Fruit fly (Drosophila melanogaster) whole organism, embryonic: Measurements from ENCODE around the gene CG31467.

Source experiments
- CG10431 ChIP-seq: fragments of 200-800 bp; sonication (Bioruptor generic); optimal IDR thresholded peaks from 3 replicates; lab custom pipeline; 2018; ENCODE audit warnings: missing biosample characterization, mild to moderate bottlenecking, missing genetic modification characterization
- CG10462 ChIP-seq: fragments of 200-800 bp; sonication (Bioruptor generic); optimal IDR thresholded peaks from 2 replicates; lab custom pipeline; 2016; ENCODE audit warnings: missing biosample characterization, missing genetic modification characterization
- CG10654 ChIP-seq: fragments of 200-800 bp; sonication (Bioruptor generic); optimal IDR thresholded peaks from 2 replicates; lab custom pipeline; 2016; ENCODE audit warnings: missing biosample characterization, missing genetic modification characterization
- CG12219 ChIP-seq: fragments of 200-800 bp; sonication (Bioruptor generic); optimal IDR thresholded peaks from 3 replicates; lab custom pipeline; 2018; ENCODE audit warnings: missing biosample characterization, mild to moderate bottlenecking, missing genetic modification characterization
- CG12659 ChIP-seq: fragments of 200-800 bp; sonication (Bioruptor generic); optimal IDR thresholded peaks from 3 replicates; lab custom pipeline; 2017; ENCODE audit warnings: mild to moderate bottlenecking, missing biosample characterization, missing genetic modification reagents, missing genetic modification characterization
- CG13624 ChIP-seq: fragments of 200-800 bp; sonication (Bioruptor generic); optimal IDR thresholded peaks from 2 replicates; lab custom pipeline; 2016; ENCODE audit warnings: missing biosample characterization, missing genetic modification characterization
- CG15269 ChIP-seq: fragments of 200-800 bp; sonication (Bioruptor generic); optimal IDR thresholded peaks from 2 replicates; lab custom pipeline; 2018; ENCODE audit warnings: missing biosample characterization, mild to moderate bottlenecking, missing genetic modification characterization, moderate library complexity
- CG1603 ChIP-seq: fragments of 200-800 bp; sonication (Bioruptor generic); optimal IDR thresholded peaks from 2 replicates; lab custom pipeline; 2019; ENCODE audit warnings: missing biosample characterization, mild to moderate bottlenecking, missing genetic modification characterization, moderate library complexity
- CG2116 ChIP-seq: fragments of 200-800 bp; sonication (Bioruptor generic); optimal IDR thresholded peaks from 3 replicates; lab custom pipeline; 2018; ENCODE audit warnings: missing biosample characterization, mild to moderate bottlenecking, missing genetic modification characterization
- CG2712 ChIP-seq: fragments of 200-800 bp; optimal IDR thresholded peaks from 3 replicates; lab custom pipeline; 2019; ENCODE audit warnings: missing biosample characterization, mild to moderate bottlenecking, missing genetic modification characterization, moderate library complexity
- CG30431 ChIP-seq: fragments of 200-800 bp; sonication (Bioruptor generic); optimal IDR thresholded peaks from 2 replicates; lab custom pipeline; 2017; ENCODE audit warnings: missing biosample characterization, missing genetic modification characterization
- CG33557 ChIP-seq: fragments of 200-800 bp; sonication (Bioruptor generic); optimal IDR thresholded peaks from 2 replicates; lab custom pipeline; 2019; ENCODE audit warnings: missing biosample characterization, mild to moderate bottlenecking, missing genetic modification characterization, moderate library complexity
- CG3407 ChIP-seq: fragments of 200-800 bp; sonication (Bioruptor generic); optimal IDR thresholded peaks from 2 replicates; lab custom pipeline; 2018; ENCODE audit warnings: missing biosample characterization, mild to moderate bottlenecking, missing genetic modification characterization
- CG3726 ChIP-seq: fragments of 200-800 bp; sonication (Bioruptor generic); IDR thresholded peaks from 3 replicates; pipeline ENCODE4, ENCODE4 v1.3.6; 2022; ENCODE audit warnings: missing biosample characterization, missing genetic modification characterization
- CG4707 ChIP-seq: fragments of 200-800 bp; sonication (Bioruptor generic); optimal IDR thresholded peaks from 2 replicates; lab custom pipeline; 2018; ENCODE audit warnings: missing biosample characterization, mild to moderate bottlenecking, missing genetic modification characterization, moderate library complexity
- CG6854 ChIP-seq: fragments of 200-800 bp; sonication (Bioruptor generic); optimal IDR thresholded peaks from 3 replicates; lab custom pipeline; 2017; ENCODE audit warnings: missing biosample characterization, mild to moderate bottlenecking, missing genetic modification characterization
- CG8388 ChIP-seq: fragments of 200-800 bp; sonication (Bioruptor generic); optimal IDR thresholded peaks from 2 replicates; lab custom pipeline; 2019; ENCODE audit warnings: missing biosample characterization, mild to moderate bottlenecking, missing genetic modification characterization, moderate library complexity
- CG9727 ChIP-seq: fragments of 200-800 bp; sonication (Bioruptor generic); optimal IDR thresholded peaks from 3 replicates; lab custom pipeline; 2017; ENCODE audit warnings: missing biosample characterization, mild to moderate bottlenecking, missing genetic modification characterization
- CTCF ChIP-seq: fragments of 200-800 bp; sonication (Bioruptor generic); optimal IDR thresholded peaks from 2 replicates; lab custom pipeline; 2017; ENCODE audit warnings: missing biosample characterization, mild to moderate bottlenecking, missing genetic modification characterization, moderate library complexity
- CrebB ChIP-seq: fragments of 200-800 bp; sonication (Bioruptor generic); optimal IDR thresholded peaks from 3 replicates; lab custom pipeline; 2018; ENCODE audit warnings: missing biosample characterization, mild to moderate bottlenecking, missing genetic modification characterization
- Drgx ChIP-seq: fragments of 200-800 bp; sonication (Bioruptor generic); IDR thresholded peaks from 2 replicates; pipeline ENCODE4 v1.3.6; 2022; ENCODE audit warnings: missing biosample characterization, missing genetic modification characterization
- E2f2 ChIP-seq: fragments of 200-800 bp; sonication (Bioruptor generic); IDR thresholded peaks from 2 replicates; pipeline ENCODE4 v1.3.6; 2022; ENCODE audit warnings: missing biosample characterization, missing genetic modification characterization
- Ets65A ChIP-seq: fragments of 200-800 bp; sonication (Bioruptor generic); peaks from one replicate; lab custom pipeline; 2016; ENCODE audit warnings: missing biosample characterization, missing genetic modification characterization
- Ets97D ChIP-seq: fragments of 200-800 bp; sonication (Bioruptor generic); optimal IDR thresholded peaks from 3 replicates; lab custom pipeline; 2016; ENCODE audit warnings: missing biosample characterization, missing genetic modification characterization
- Fer3 ChIP-seq: fragments of 200-800 bp; sonication (Bioruptor generic); optimal IDR thresholded peaks from 2 replicates; lab custom pipeline; 2018; ENCODE audit warnings: missing biosample characterization, mild to moderate bottlenecking, missing genetic modification characterization, moderate library complexity
- HLH3B ChIP-seq: fragments of 200-800 bp; sonication (Bioruptor generic); IDR thresholded peaks from 2 replicates; pipeline ENCODE4 v1.3.6; 2022; ENCODE audit warnings: missing biosample characterization, missing genetic modification characterization
- MBD-R2 ChIP-seq: fragments of 200-800 bp; sonication (Bioruptor generic); IDR thresholded peaks from 2 replicates; pipeline ENCODE4 v1.3.6; 2022; ENCODE audit warnings: missing biosample characterization, missing genetic modification characterization
- Side ChIP-seq: fragments of 200-800 bp; sonication (Bioruptor generic); optimal IDR thresholded peaks from 2 replicates; lab custom pipeline; 2016; ENCODE audit warnings: missing biosample characterization, missing genetic modification characterization
- Sin3A ChIP-seq: fragments of >200 bp; optimal IDR thresholded peaks from 2 replicates; lab custom pipeline; 2018
- ac ChIP-seq: fragments of 200-800 bp; sonication (Bioruptor generic); optimal IDR thresholded peaks from 3 replicates; lab custom pipeline; 2017; ENCODE audit warnings: missing biosample characterization, mild to moderate bottlenecking, missing genetic modification characterization
- bab2 ChIP-seq: fragments of 200-800 bp; sonication (Bioruptor generic); optimal IDR thresholded peaks from 2 replicates; lab custom pipeline; 2016; ENCODE audit warnings: missing biosample characterization, missing genetic modification characterization
- chm ChIP-seq: fragments of 200-800 bp; sonication (Bioruptor generic); IDR thresholded peaks from 2 replicates; pipeline ENCODE4 v1.3.6; 2022; ENCODE audit warnings: missing biosample characterization, missing genetic modification characterization
- ci ChIP-seq: fragments of 200-800 bp; sonication (Bioruptor generic); IDR thresholded peaks from 3 replicates; pipeline ENCODE4 v1.3.6; 2022; ENCODE audit warnings: missing biosample characterization, missing genetic modification characterization
- crc ChIP-seq: fragments of 200-800 bp; sonication (Bioruptor generic); optimal IDR thresholded peaks from 2 replicates; lab custom pipeline; 2016; ENCODE audit warnings: missing biosample characterization, missing genetic modification characterization
- croc ChIP-seq: fragments of 200-800 bp; sonication (Bioruptor generic); conservative IDR thresholded peaks from 3 replicates; pipeline ENCODE4 v1.3.6; 2022; ENCODE audit warnings: missing biosample characterization, missing genetic modification characterization
- dan ChIP-seq: fragments of 200-800 bp; sonication (Bioruptor generic); IDR thresholded peaks from 2 replicates; pipeline ENCODE4 v1.3.6; 2022; ENCODE audit warnings: missing biosample characterization, missing genetic modification characterization
- dati ChIP-seq: fragments of 200-800 bp; sonication (Bioruptor generic); IDR thresholded peaks from 2 replicates; pipeline ENCODE4 v1.3.6; 2022; ENCODE audit warnings: missing biosample characterization, missing genetic modification characterization
- dpn ChIP-seq, 2 experiments: fragments of 200-800 bp; sonication (Bioruptor generic); optimal IDR thresholded peaks; 3 replicates each; lab custom pipeline; 2016; ENCODE audit warnings: missing biosample characterization in 2 of 2, missing genetic modification characterization in 2 of 2
- fru ChIP-seq: fragments of >200 bp; optimal IDR thresholded peaks from 2 replicates; lab custom pipeline; 2017
- ftz-f1 ChIP-seq: fragments of 200-800 bp; sonication (Bioruptor generic); optimal IDR thresholded peaks from 2 replicates; lab custom pipeline; 2016; ENCODE audit warnings: missing biosample characterization, missing genetic modification characterization
- ham ChIP-seq: fragments of 200-800 bp; sonication (Bioruptor generic); IDR thresholded peaks from 2 replicates; pipeline ENCODE4 v1.3.6; 2022; ENCODE audit warnings: missing biosample characterization, missing genetic modification characterization
- her ChIP-seq: fragments of 200-800 bp; sonication (Bioruptor generic); optimal IDR thresholded peaks from 2 replicates; lab custom pipeline; 2016; ENCODE audit warnings: missing biosample characterization, missing genetic modification characterization
- kay ChIP-seq: fragments of 200-800 bp; sonication (Bioruptor generic); optimal IDR thresholded peaks from 2 replicates; lab custom pipeline; 2016; ENCODE audit warnings: missing biosample characterization, missing genetic modification characterization
- klu ChIP-seq: fragments of 200-800 bp; sonication (Bioruptor generic); IDR thresholded peaks from 2 replicates; pipeline ENCODE4 v1.3.6; 2022; ENCODE audit warnings: missing biosample characterization, missing genetic modification characterization
- lov ChIP-seq, 2 experiments: fragments of 200-800 bp in 1 of 2; fragments of >200 bp in 1 of 2; sonication (Bioruptor generic) in 1 of 2; IDR thresholded peaks in 1 of 2; optimal IDR thresholded peaks in 1 of 2; 2 replicates in 1 of 2; 3 replicates in 1 of 2; pipeline versions ENCODE4 v1.3.6 to Lab custom; 2017 to 2022; ENCODE audit warnings: missing biosample characterization in 1 of 2, missing genetic modification characterization in 1 of 2
- nau ChIP-seq: fragments of 200-800 bp; sonication (Bioruptor generic); optimal IDR thresholded peaks from 3 replicates; lab custom pipeline; 2017; ENCODE audit warnings: missing biosample characterization, mild to moderate bottlenecking, missing genetic modification characterization, missing genetic modification reagents
- nmo ChIP-seq: fragments of 200-800 bp; sonication (Bioruptor generic); optimal IDR thresholded peaks from 2 replicates; lab custom pipeline; 2018; ENCODE audit warnings: missing biosample characterization, mild to moderate bottlenecking, missing genetic modification characterization, moderate library complexity
- otp ChIP-seq: fragments of 200-800 bp; sonication (Bioruptor generic); IDR thresholded peaks from 3 replicates; pipeline ENCODE4, ENCODE4 v1.3.6; 2022; ENCODE audit warnings: missing biosample characterization, missing genetic modification characterization
- pita ChIP-seq: fragments of 200-800 bp; sonication (Bioruptor generic); optimal IDR thresholded peaks from 2 replicates; lab custom pipeline; 2017; ENCODE audit warnings: missing biosample characterization, mild to moderate bottlenecking, missing genetic modification characterization
- sob ChIP-seq: fragments of 200-800 bp; sonication (Bioruptor generic); IDR thresholded peaks from 2 replicates; pipeline ENCODE4 v1.3.6; 2022; ENCODE audit warnings: missing biosample characterization, missing genetic modification characterization
- tup ChIP-seq: fragments of 200-800 bp; sonication (Bioruptor generic); optimal IDR thresholded peaks from 2 replicates; lab custom pipeline; 2016; ENCODE audit warnings: missing biosample characterization, mild to moderate bottlenecking, missing genetic modification characterization, moderate library complexity
- vvl ChIP-seq: fragments of 200-800 bp; sonication (Bioruptor generic); IDR thresholded peaks from 2 replicates; pipeline ENCODE4 v1.3.6; 2022; ENCODE audit warnings: missing biosample characterization, missing genetic modification characterization

CG31467 gene

DNA sequence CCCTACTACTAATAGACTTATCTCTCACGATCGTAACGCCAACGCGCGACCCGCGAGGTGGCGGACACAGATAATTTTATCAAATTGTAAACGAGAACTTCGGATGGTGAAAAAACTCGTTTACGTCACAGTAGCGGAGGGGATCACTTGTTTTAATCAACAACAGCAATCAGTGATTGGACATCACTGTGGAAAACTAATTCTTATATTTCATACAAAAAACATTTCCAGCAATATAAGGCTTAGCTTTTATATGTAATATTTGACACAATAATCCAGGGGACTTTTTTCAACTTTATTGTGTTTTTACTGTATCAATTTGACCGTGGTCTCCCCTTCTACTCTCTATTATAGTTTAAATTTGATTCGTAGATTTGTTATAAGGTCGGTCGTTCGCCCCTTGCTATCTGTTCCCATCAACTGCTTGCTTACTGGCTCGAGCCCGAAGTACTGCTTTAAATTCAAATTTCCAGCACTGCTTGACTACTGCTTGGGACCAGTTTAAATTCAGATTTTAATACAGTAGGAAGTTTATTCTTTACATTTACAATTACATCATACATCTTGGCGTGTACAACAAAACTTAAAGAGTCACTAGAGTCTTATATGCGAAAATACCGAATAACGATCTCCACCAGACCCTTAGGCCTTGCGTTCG, 29.3 kb downstream of the CG31467 start, which contains the start of gene CG6465 (continued):
- TF ChIP-seq CG12659 (peak; percentile 8), kay (GFP tag; lab: Kevin White, UChicago) (no peak), Drgx (GFP tag; lab: Robert Waterston, UW) (no peak), pita (GFP tag; lab: Kevin White, UChicago) (peak; percentile 71), CG3726 (GFP tag; lab: Robert Waterston, UW) (no peak), her (no peak), CG2116 (GFP tag; lab: Kevin White, UChicago) (no peak), CG10462 (no peak), ham (GFP tag; lab: Robert Waterston, UW) (no peak), crc (GFP tag; lab: Kevin White, UChicago) (peak; percentile 4), Sin3A (no peak), CG13624 (peak; percentile 40), CG10431 (no peak), lov (optimal IDR thresholded peaks at IDR 0.05; lab: Kevin White, UChicago) (no peak), lov (GFP tag; IDR thresholded peaks at IDR 0.05; lab: Robert Waterston, UW) (no peak), ftz-f1 (GFP tag; lab: Kevin White, UChicago) (peak; percentile 88), MBD-R2 (GFP tag; lab: Robert Waterston, UW) (0 out of 2 replicates have a peak, but pooled peaks have one; percentile 19), CG9727 (peak; percentile 31), CG10654 (GFP tag; lab: Kevin White, UChicago) (no peak), Side (no peak), dati (no peak), croc (GFP tag; lab: Robert Waterston, UW) (no peak), Ets65A (GFP tag; lab: Kevin White, UChicago) (peak; percentile 73), Ets97D (GFP tag; lab: Kevin White, UChicago) (peak; percentile 9), klu (no peak), HLH3B (GFP tag; lab: Robert Waterston, UW) (no peak), E2f2 (GFP tag; lab: Robert Waterston, UW) (peak; percentile 47; the same call in 1 of the 2 replicates), CG6854 (GFP tag; lab: Kevin White, UChicago) (no peak), CG2712 (tag; lab: Kevin White, UChicago) (peak; percentile 21), nmo (peak; percentile 35), CrebB (tag; lab: Kevin White, UChicago) (no peak), CG1603 (tag; lab: Kevin White, UChicago) (peak; percentile 15), CG8388 (GFP tag; lab: Kevin White, UChicago) (no peak), nau (GFP tag; lab: Kevin White, UChicago) (no peak), CTCF (GFP tag; lab: Kevin White, UChicago) (peak; percentile 85), ac (GFP tag; lab: Kevin White, UChicago) (no peak), CG12219 (no peak), fru (lab: Kevin White, UChicago) (no peak), chm (GFP tag; lab: Robert Waterston, UW) (no peak; the same call in 1 of the 2 replicates), Fer3 (tag; lab: Kevin White, UChicago) (peak; percentile 1), vvl (peak; percentile 84), dan (no peak), CG30431 (GFP tag; lab: Kevin White, UChicago) (no peak), otp (GFP tag; lab: Robert Waterston, UW) (no peak), CG33557 (GFP tag; lab: Kevin White, UChicago) (no peak), CG4707 (GFP tag; lab: Kevin White, UChicago) (no peak), sob (GFP tag; lab: Robert Waterston, UW) (no peak; the same call in 1 of the 2 replicates), CG3407 (GFP tag; lab: Kevin White, UChicago) (no peak), CG15269 (tag; lab: Kevin White, UChicago) (no peak), bab2 (peak; percentile 5), ci (GFP tag; lab: Robert Waterston, UW) (no peak; the same call in 2 of the 3 replicates), dpn (GFP tag; optimal IDR thresholded peaks at IDR 0.05; lab: Kevin White, UChicago) (no peak), tup (GFP tag; lab: Kevin White, UChicago) (no peak)
